Worm (Caenorhabditis elegans): ENCODE data around the gene F37C12.21.
A peak's percentile ranks its signal among the peaks of the same experiment; 100 is the strongest.

- peak; percentile 28 for TF ChIP-seq athp-1 (tag; optimal IDR thresholded peaks at IDR 0.05)
- TF ChIP-seq unc-62 (GFP tag; optimal IDR thresholded peaks at IDR 0.05), result no peak
- TF ChIP-seq dpl-1 (GFP tag; optimal IDR thresholded peaks at IDR 0.05), result no peak
- TF ChIP-seq hmg-20 (GFP tag; IDR thresholded peaks at IDR 0.05), result no peak
Measured at ce11 chrIII:7140228-7140710, 47.9 kb upstream of the F37C12.21 start.

Measured in whole organism, young adult.